Worm (Caenorhabditis elegans): ENCODE results near the gene sri-46.
A peak's percentile ranks its signal among the peaks of the same experiment; 100 is the strongest.

Gene sri-46

ce11 chrII:625926-626325 is 45.0 kb downstream of the sri-46 start:
- TF ChIP-seq hmg-1.2 (GFP tag; IDR thresholded peaks at IDR 0.05), result peak; percentile 93
- peak; percentile 20; the same call in 1 of the 2 replicates for TF ChIP-seq egrh-3 (GFP tag; IDR thresholded peaks at IDR 0.05)
- TF ChIP-seq zfh-2 (GFP tag; conservative IDR thresholded peaks at IDR 0.05), result peak; percentile 57; the same call in 1 of the 2 replicates
- peak; percentile 24 for TF ChIP-seq K12H6.12 (tag; optimal IDR thresholded peaks at IDR 0.05)
- no peak for TF ChIP-seq sptf-2 (GFP tag; optimal IDR thresholded peaks at IDR 0.05)

- TF ChIP-seq lag-1 (GFP tag; IDR thresholded peaks at IDR 0.05) (no peak), dox-1 (GFP tag; IDR thresholded peaks at IDR 0.05) (no peak), nfya-2 (GFP tag; IDR thresholded peaks at IDR 0.05) (no peak), ztf-26 (tag; optimal IDR thresholded peaks at IDR 0.05) (no peak), ZK185.1 (tag; optimal IDR thresholded peaks at IDR 0.05; ENCODE audit: poor library complexity, severe bottlenecking) (no peak), let-607 (tag; optimal IDR thresholded peaks at IDR 0.05) (no peak)
Observed at ce11 chrII:624443-624842, 46.5 kb downstream of the sri-46 start, which contains the start of gene T04B8.5. T04B8.5 (minus strand) TSS chrII:624543.

- peak; percentile 35 for TF ChIP-seq nhr-80 (tag; optimal IDR thresholded peaks at IDR 0.05)
- TF ChIP-seq F39B2.1 (GFP tag; IDR thresholded peaks at IDR 0.05), result no peak
- no peak for TF ChIP-seq dpff-1 (tag; optimal IDR thresholded peaks at IDR 0.05)
- no peak for TF ChIP-seq dox-1 (GFP tag; IDR thresholded peaks at IDR 0.05)
- peak; percentile 93 for TF ChIP-seq hmg-1.2 (GFP tag; IDR thresholded peaks at IDR 0.05)
- no peak for TF ChIP-seq ztf-18 (tag; optimal IDR thresholded peaks at IDR 0.05)
- TF ChIP-seq nhr-120 (GFP tag; IDR thresholded peaks at IDR 0.05), result no peak
- TF ChIP-seq B0035.1 (tag; optimal IDR thresholded peaks at IDR 0.05), result no peak
Observed at ce11 chrII:622478-622877, 48.4 kb downstream of the sri-46 start.

ce11 chrII:621141-621540 is 49.8 kb downstream of the sri-46 start:
- TF ChIP-seq ztf-3 (GFP tag; optimal IDR thresholded peaks at IDR 0.05), result no peak
- TF ChIP-seq athp-1 (tag; optimal IDR thresholded peaks at IDR 0.05), result no peak
- TF ChIP-seq unc-62 (GFP tag; optimal IDR thresholded peaks at IDR 0.05), result peak; percentile 24
- TF ChIP-seq nhr-80 (tag; optimal IDR thresholded peaks at IDR 0.05), result peak; percentile 71
- TF ChIP-seq B0336.3 (GFP tag; IDR thresholded peaks at IDR 0.05), result no peak
- no peak for TF ChIP-seq K12H6.12 (tag; optimal IDR thresholded peaks at IDR 0.05)
- TF ChIP-seq pha-4 (tag; optimal IDR thresholded peaks at IDR 0.05), result peak; percentile 68
- TF ChIP-seq lsl-1 (GFP tag; optimal IDR thresholded peaks at IDR 0.05), result no peak
- TF ChIP-seq madf-8 (GFP tag; conservative IDR thresholded peaks at IDR 0.05), result no peak
- TF ChIP-seq madf-3 (GFP tag; IDR thresholded peaks at IDR 0.05), result no peak
- TF ChIP-seq cebp-1 (GFP tag; IDR thresholded peaks at IDR 0.05), result no peak
- no peak for TF ChIP-seq cebp-1 (tag; optimal IDR thresholded peaks at IDR 0.05)
- peak; percentile 73; the same call in 1 of the 2 replicates for TF ChIP-seq hmg-1.2 (GFP tag; IDR thresholded peaks at IDR 0.05)
- TF ChIP-seq rpc-1 (optimal IDR thresholded peaks at IDR 0.05), result no peak
- TF ChIP-seq rpc-1 (tag; optimal IDR thresholded peaks at IDR 0.05), result no peak
- no peak for TF ChIP-seq F33H1.4 (GFP tag; IDR thresholded peaks at IDR 0.05)
- no peak for TF ChIP-seq mxl-1 (tag; optimal IDR thresholded peaks at IDR 0.05)
- TF ChIP-seq aptf-3 (GFP tag; IDR thresholded peaks at IDR 0.05), result no peak
- no peak for TF ChIP-seq madf-10 (tag; optimal IDR thresholded peaks at IDR 0.05)
- peak; percentile 49 to 74 for TF ChIP-seq let-607 (tag; optimal IDR thresholded peaks at IDR 0.05)
